Worm (Caenorhabditis elegans): ENCODE measurements around the gene sym-1.

DNA sequence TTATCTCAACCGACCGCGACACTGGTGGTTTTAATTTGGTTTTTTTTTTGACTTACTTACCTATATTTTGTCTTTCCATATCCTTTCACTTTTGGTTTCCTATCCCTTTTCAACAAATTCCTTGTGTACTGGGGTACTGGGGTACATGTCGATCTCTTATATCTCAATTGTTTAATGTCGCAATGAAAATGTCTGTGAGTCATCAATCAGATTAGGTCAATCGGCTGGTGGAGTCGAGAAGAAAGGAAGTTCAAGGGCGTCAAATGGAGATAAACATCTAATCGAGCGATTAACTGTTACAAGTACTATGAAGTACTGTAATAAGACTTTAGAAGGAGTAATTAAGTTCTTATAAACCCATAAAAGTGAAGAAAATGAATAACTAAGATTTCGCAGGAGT is 5.5 kb upstream of the sym-1 start:
- no peak for TF ChIP-seq lin-39 (tag; optimal IDR thresholded peaks at IDR 0.05)
- TF ChIP-seq lir-3 (tag; optimal IDR thresholded peaks at IDR 0.05; ENCODE audit: poor library complexity): no peak
- no peak for TF ChIP-seq irx-1 (tag; optimal IDR thresholded peaks at IDR 0.05)
- TF ChIP-seq ceh-88 (GFP tag; IDR thresholded peaks at IDR 0.05): no peak
- TF ChIP-seq nhr-28 (tag; optimal IDR thresholded peaks at IDR 0.05): no peak
- TF ChIP-seq ztf-11 (tag; optimal IDR thresholded peaks at IDR 0.05): no peak
- no peak for TF ChIP-seq unc-130 (tag; optimal IDR thresholded peaks at IDR 0.05)
- TF ChIP-seq lsy-2 (tag; optimal IDR thresholded peaks at IDR 0.05): peak in 1 of 2 experiments; percentile 16
- TF ChIP-seq unc-62 (GFP tag; optimal IDR thresholded peaks at IDR 0.05): no peak
- no peak for TF ChIP-seq nhr-237 (tag; optimal IDR thresholded peaks at IDR 0.05)
- TF ChIP-seq C34B4.2 (tag; optimal IDR thresholded peaks at IDR 0.05): no peak
- no peak for TF ChIP-seq dpl-1 (GFP tag; optimal IDR thresholded peaks at IDR 0.05)
